Fruit fly (Drosophila melanogaster) S2 (cell line): Measurements from ENCODE around the gene cm.

ENCODE experiments used
- CG8478 ChIP-seq: fragments of >200 bp; optimal IDR thresholded peaks from 2 replicates; lab custom pipeline; 2018
- CTCF ChIP-seq, 2 experiments: fragments of >200 bp; optimal IDR thresholded peaks; 2 replicates each; lab custom pipeline; 2018

cm gene

DNA sequence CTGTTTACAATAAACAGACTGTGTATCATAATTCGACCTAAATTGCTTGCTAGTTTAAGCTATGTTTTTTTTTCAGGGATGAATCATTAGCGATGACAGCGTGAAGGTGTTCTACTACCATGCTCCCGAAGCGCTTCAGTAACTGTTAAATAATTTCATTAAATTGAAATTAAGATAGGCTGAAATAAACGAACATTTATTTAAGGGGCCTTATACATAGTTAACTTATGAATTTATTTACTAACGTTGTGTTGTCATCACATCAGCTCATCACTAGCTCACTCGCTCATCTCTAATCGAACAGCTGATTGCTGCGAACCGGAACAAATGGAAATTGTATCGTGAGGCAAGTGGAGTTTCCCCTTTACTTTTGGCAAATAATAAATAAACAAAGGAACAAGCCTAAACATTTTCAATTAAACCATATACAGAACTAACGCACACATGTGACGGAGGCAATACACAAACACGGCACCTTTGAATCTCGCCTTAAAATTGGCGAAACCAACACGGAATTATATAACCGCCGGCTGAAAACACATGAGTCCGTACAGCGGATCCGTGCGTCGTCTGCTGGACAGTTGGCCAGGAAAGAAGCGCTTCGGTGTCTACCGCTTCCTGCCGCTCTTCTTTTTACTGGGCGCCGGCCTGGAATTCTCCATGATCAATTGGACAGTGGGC, at the start of gene cm, which contains the start of the genes sloth1 and sloth2:
TSS of gene cm (minus strand) at position 83 of the 681 bp plus-strand sequence.
TSS of gene sloth1 (plus strand) at position 295 of the 681 bp plus-strand sequence.
TSS of gene sloth2 (plus strand) at position 295 of the 681 bp plus-strand sequence.
- no peak for TF ChIP-seq CTCF (optimal IDR thresholded peaks at IDR 0.05; lab: Kevin White, UChicago)
- TF ChIP-seq CG8478 (lab: Kevin White, UChicago), result no peak

dm6 chrX:7058973-7059372, 48.0 kb upstream of the cm start:
- TF ChIP-seq CG8478 (lab: Kevin White, UChicago), result no peak

dm6 chrX:7049087-7049486, 38.1 kb upstream of the cm start, which contains the start of gene nullo:
Gene nullo, plus strand, starts transcription at chrX:7049476.
- TF ChIP-seq CTCF (optimal IDR thresholded peaks at IDR 0.05; lab: Kevin White, UChicago) (no peak), CG8478 (lab: Kevin White, UChicago) (no peak)

DNA sequence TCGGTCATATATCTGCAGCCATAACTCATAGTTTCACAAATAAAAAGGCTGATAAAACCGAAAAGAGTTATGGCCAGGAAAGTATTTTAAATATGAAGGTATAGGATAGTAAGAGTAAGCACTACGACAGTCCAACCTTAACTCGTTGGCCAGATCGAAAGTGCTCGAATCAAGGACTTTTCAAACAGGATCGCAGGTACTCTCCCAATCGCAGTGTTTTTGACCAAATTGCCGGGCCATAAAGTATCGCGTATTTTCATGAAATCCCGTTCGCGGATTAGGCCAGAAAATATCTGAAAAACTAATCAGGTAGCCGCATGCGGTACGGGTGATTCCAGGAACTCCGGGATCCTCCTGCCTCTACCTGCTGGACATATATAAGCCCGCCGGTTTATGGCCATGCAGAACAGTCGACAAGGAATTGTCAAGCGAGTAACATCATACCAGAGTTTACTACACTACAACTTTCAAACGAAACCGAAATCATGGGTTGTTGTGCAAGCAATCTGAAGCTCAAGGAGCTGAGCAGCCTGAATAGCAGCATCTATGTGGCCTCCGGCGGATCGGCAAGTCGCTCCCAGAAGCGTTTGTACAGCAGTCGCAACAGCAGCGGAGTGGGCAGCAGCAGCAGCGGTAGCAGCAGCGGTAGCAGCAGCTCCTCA, 29.4 kb upstream of the cm start, which contains the start of gene CG14427:
TSS of gene CG14427 (plus strand) at position 399 of the 662 bp plus-strand sequence.
- no peak for TF ChIP-seq CG8478 (lab: Kevin White, UChicago)
- no peak for TF ChIP-seq CTCF (optimal IDR thresholded peaks at IDR 0.05; lab: Kevin White, UChicago)

- no peak for TF ChIP-seq CTCF (optimal IDR thresholded peaks at IDR 0.05; lab: Kevin White, UChicago)
- TF ChIP-seq CG8478 (lab: Kevin White, UChicago), result no peak
Observed at dm6 chrX:7037061-7037460, 26.1 kb upstream of the cm start.

dm6 chrX:7034892-7035291, 23.9 kb upstream of the cm start:
- TF ChIP-seq CTCF (optimal IDR thresholded peaks at IDR 0.05; lab: Kevin White, UChicago), result no peak
- TF ChIP-seq CG8478 (lab: Kevin White, UChicago), result no peak

DNA sequence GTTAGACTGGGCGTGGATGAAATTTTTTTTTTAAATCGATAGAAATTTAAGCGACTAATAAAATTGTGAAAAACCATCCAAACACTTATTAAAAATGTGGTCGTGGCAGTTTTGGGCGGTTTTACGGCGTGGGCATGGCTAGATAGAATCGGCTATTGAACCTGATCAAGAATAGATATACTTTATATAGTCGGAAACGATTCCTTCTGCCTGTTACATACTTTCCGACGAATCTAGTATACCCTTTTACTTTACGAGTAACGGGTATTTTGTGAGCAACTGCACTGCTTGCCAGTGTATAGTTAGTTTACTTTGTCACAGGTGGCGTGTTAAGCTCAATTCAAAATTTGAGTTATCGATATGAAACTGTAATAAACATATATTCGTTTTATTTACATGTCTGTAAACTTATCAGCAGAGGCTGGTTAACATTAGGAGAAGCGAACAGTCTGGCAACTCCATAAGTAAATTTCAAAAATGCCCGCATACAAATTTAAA, 4.0 kb upstream of the cm start:
- TF ChIP-seq CTCF (optimal IDR thresholded peaks at IDR 0.05; lab: Kevin White, UChicago) (peak; percentile 93 to 94), CG8478 (lab: Kevin White, UChicago) (no peak)

DNA sequence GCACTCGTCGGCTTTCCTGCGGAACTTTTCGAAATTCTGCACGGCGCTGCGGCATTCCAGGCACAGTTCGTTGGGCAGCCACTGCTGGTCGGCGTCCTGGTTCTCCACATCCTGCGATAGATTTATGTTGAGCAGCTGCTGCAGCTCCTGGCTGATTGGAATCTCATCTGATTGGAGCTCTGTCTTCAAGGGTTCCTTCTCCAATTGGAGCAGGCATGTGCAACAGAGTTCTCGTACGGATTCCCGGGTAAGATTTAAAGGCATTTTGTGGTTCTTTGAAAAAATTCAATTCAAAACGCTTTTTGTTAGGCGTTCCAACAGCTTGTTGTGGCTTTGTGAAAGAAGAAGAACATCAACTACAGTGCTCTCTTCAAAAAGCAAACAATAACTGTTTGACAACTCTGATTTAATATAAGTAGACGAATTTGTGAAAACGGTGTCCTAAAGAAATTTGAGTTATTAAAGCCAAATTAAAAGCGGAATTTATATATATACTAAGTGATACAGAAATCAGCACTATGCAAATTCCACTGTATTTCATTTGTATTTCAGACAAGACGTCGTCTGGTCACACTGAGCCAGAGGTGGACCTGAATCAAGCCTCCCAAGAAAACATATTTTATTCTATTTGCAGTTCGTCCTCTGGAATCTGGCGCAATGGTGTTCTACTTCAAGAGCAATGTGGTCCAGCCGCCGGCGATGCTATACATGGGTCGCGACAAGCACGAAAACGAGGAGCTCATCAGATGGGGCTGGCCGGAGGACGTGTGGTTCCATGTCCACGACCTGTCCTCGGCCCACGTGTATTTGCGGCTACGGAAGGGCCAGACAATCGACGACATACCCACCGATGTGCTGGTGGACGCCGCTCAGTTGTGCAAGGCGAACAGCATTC, 2.6 kb upstream of the cm start, which contains the start of the genes CG3032 and CG4593:
TSS of gene CG3032 (minus strand) at position 562 of the 895 bp plus-strand sequence.
TSS of gene CG4593 (plus strand) at position 568 of the 895 bp plus-strand sequence.
- no peak for TF ChIP-seq CTCF (optimal IDR thresholded peaks at IDR 0.05; lab: Kevin White, UChicago)
- no peak for TF ChIP-seq CG8478 (lab: Kevin White, UChicago)

DNA sequence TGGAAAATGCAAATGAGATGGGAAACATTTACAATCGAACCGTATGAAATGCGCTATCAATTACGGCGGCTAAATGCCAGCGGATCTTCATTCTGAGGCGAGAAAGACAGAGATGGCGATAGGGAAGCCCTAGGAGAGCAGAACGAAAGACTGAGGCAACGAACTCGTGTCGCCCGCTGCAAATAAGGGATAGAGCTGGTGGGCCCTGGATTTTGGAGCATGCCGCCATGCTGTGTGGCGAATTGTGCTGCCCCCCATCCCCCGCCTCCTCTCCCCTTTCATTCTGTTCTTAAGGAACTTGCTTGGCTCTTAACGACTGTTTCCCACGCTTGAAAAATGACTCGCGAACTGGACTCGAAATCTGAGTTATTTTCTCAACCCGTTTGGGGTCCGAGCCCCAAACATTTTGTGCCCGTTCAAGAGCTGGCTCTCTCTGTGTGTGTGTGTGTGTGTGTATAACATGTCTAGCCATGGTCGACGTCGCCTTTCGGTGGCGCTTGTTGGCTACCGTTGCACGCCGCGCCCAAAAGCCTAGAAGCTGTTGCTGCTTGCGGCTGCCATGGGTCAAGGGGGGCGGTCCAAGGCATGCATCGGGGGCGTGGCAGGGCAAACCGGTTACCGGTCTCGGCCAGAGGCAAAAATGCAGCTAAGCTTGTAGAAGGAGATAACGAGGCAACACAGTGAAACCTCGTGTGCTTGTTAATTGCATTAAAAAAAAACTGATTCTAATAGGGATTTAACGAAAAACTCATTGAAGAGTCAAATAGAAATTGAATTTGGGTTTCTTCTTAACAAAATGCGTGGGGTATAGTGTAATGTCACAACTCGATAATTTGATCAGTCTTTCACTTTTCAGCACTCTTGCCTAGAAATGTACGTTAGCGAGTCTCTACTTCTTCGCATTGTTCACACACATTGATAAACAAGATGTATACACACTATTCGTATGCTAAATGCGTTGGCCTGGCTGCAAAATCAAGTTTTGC, 2.5 kb downstream of the cm start:
- no peak for TF ChIP-seq CTCF (optimal IDR thresholded peaks at IDR 0.05; lab: Kevin White, UChicago)
- no peak for TF ChIP-seq CG8478 (lab: Kevin White, UChicago)

dm6 chrX:7007693-7008092, 3.3 kb downstream of the cm start:
- TF ChIP-seq CTCF (optimal IDR thresholded peaks at IDR 0.05; lab: Kevin White, UChicago), result no peak
- TF ChIP-seq CG8478 (lab: Kevin White, UChicago), result no peak

dm6 chrX:7005444-7005843, 5.5 kb downstream of the cm start:
- no peak for TF ChIP-seq CG8478 (lab: Kevin White, UChicago)
- peak; percentile 60 to 72 for TF ChIP-seq CTCF (optimal IDR thresholded peaks at IDR 0.05; lab: Kevin White, UChicago)

DNA sequence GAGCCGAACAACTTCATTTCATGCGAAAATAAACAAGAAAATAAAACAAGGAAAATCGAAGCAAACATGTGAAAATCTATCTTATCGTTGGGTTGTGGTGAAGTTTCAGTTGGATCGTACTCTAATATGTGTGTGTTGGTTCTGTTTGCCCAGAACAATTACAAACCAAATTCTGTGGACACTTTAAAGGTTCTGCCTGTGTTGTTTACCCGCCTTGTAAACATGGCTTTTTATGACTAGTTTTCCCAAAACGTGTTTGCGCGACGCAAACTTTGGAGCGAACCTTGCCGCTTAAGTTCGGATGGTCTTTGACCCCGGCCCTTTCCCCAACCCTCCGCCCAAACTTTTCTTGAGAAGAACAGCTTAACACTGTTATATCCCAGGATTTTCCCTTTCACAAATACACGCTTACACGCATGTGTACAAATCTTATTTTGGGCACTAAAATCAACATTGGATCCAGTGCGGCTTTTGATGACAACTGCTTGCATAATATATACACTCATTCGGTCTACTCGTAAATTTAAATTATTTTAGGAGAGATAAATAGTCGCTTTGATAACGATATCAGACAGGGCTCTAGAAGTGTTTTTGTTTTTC, 6.7 kb downstream of the cm start:
- TF ChIP-seq CG8478 (lab: Kevin White, UChicago) (no peak), CTCF (optimal IDR thresholded peaks at IDR 0.05; lab: Kevin White, UChicago) (no peak)
